Fruit fly (Drosophila melanogaster) whole organism, embryonic: ENCODE data around the gene slow.

Experiments used
- Atf-2 ChIP-seq: fragments of 200-800 bp; sonication (Bioruptor generic); optimal IDR thresholded peaks from 2 replicates; lab custom pipeline; 2016; ENCODE audit warnings: missing biosample characterization, missing genetic modification characterization
- Dbx ChIP-seq: fragments of 200-800 bp; sonication (Bioruptor generic); IDR thresholded peaks from 3 replicates; pipeline ENCODE4 v1.3.6; 2022; ENCODE audit warnings: missing biosample characterization, missing genetic modification characterization
- hth ChIP-seq: fragments of >200 bp; optimal IDR thresholded peaks from 2 replicates; lab custom pipeline; 2017; ENCODE audit warnings: inconsistent platforms

DNA sequence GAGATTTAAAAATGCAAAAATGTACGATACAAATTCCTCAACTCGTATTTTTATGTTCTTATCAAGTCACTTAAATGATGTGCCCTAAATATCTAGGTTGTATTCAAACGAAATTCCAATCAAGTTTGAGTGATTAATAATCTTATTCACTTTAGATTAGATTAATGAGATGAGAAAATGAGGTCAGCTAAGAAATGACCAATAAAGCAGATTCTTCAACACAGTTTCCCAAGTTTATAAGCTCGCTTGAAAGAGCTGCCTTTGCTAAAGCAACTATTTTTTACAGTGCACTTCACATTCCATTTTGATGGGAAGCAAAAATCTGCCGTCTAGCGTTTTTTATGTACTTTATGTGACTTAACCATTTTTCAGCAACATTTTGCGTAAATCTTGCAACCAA is 37.9 kb upstream of the slow start:
- no peak for TF ChIP-seq Atf-2
- no peak for TF ChIP-seq Dbx (GFP tag; lab: Robert Waterston, UW)
- TF ChIP-seq hth (lab: Kevin White, UChicago) = no peak
